Worm (Caenorhabditis elegans): ENCODE data around the gene ZC449.2.

ZC449.2 gene

ce11 chrX:5027923-5028592 lies 7.0 kb downstream of the ZC449.2 start:
- TF ChIP-seq hlh-1 (tag; optimal IDR thresholded peaks at IDR 0.05) (peak; percentile 44), lin-13 (tag; optimal IDR thresholded peaks at IDR 0.05) (no peak), ces-1 (GFP tag; optimal IDR thresholded peaks at IDR 0.05) (peak; percentile 73)

- TF ChIP-seq lsy-2 (tag; optimal IDR thresholded peaks at IDR 0.05) (no peak), mls-2 (tag; optimal IDR thresholded peaks at IDR 0.05) (no peak), flh-1 (GFP tag; optimal IDR thresholded peaks at IDR 0.05) (no peak), pha-4 (tag; optimal IDR thresholded peaks at IDR 0.05) (no peak), ceh-39 (tag; optimal IDR thresholded peaks at IDR 0.05) (no peak), nhr-28 (tag; optimal IDR thresholded peaks at IDR 0.05) (no peak), blmp-1 (tag; optimal IDR thresholded peaks at IDR 0.05) (no peak), cnd-1 (tag; optimal IDR thresholded peaks at IDR 0.05) (no peak), zip-8 (tag; optimal IDR thresholded peaks at IDR 0.05) (no peak), mep-1 (tag; optimal IDR thresholded peaks at IDR 0.05) (no peak), unc-120 (tag; optimal IDR thresholded peaks at IDR 0.05; ENCODE audit: poor library complexity, severe bottlenecking) (no peak), unc-62 (GFP tag; optimal IDR thresholded peaks at IDR 0.05) (no peak)
Observed at ce11 chrX:5028593-5028955, 7.5 kb downstream of the ZC449.2 start.

ce11 chrX:5031742-5032141 lies 10.7 kb downstream of the ZC449.2 start:
- no peak for TF ChIP-seq sem-2 (GFP tag; optimal IDR thresholded peaks at IDR 0.05)
- TF ChIP-seq nhr-28 (tag; optimal IDR thresholded peaks at IDR 0.05): no peak
- TF ChIP-seq snpc-4 (tag; optimal IDR thresholded peaks at IDR 0.05): no peak
- no peak for TF ChIP-seq elt-3 (tag; optimal IDR thresholded peaks at IDR 0.05)
- no peak for TF ChIP-seq ceh-83 (GFP tag; optimal IDR thresholded peaks at IDR 0.05)
- TF ChIP-seq ztf-11 (tag; optimal IDR thresholded peaks at IDR 0.05): no peak
- TF ChIP-seq ces-1 (GFP tag; optimal IDR thresholded peaks at IDR 0.05): peak; percentile 99

- TF ChIP-seq ces-1 (GFP tag; optimal IDR thresholded peaks at IDR 0.05) (peak; percentile 20), ceh-83 (GFP tag; optimal IDR thresholded peaks at IDR 0.05) (no peak)
Observed at ce11 chrX:5033868-5034267, 12.8 kb downstream of the ZC449.2 start, which contains the start of gene ZC449.4. Gene ZC449.4 (minus strand): TSS chrX:5033968.

- no peak for TF ChIP-seq sptf-1 (tag; optimal IDR thresholded peaks at IDR 0.05)
- TF ChIP-seq mls-2 (tag; optimal IDR thresholded peaks at IDR 0.05): no peak
- no peak for TF ChIP-seq unc-62 (GFP tag; optimal IDR thresholded peaks at IDR 0.05)
- no peak for TF ChIP-seq mep-1 (tag; optimal IDR thresholded peaks at IDR 0.05)
- no peak for TF ChIP-seq snpc-4 (tag; optimal IDR thresholded peaks at IDR 0.05)
- no peak for TF ChIP-seq nhr-237 (tag; optimal IDR thresholded peaks at IDR 0.05)
- no peak for TF ChIP-seq nhr-2 (tag; optimal IDR thresholded peaks at IDR 0.05)
Observed at ce11 chrX:5037673-5038072, 16.6 kb downstream of the ZC449.2 start, which contains the start of gene ZC449.5. Gene ZC449.5 (minus strand): TSS chrX:5037773.

ce11 chrX:5038812-5039211 lies 17.7 kb downstream of the ZC449.2 start:
- TF ChIP-seq snpc-4 (tag; optimal IDR thresholded peaks at IDR 0.05) (no peak), ces-1 (GFP tag; optimal IDR thresholded peaks at IDR 0.05) (no peak), unc-62 (GFP tag; optimal IDR thresholded peaks at IDR 0.05) (peak; percentile 87), hlh-1 (tag; optimal IDR thresholded peaks at IDR 0.05) (peak; percentile 88)

ce11 chrX:5040038-5040437 lies 19.0 kb downstream of the ZC449.2 start:
- TF ChIP-seq blmp-1 (tag; optimal IDR thresholded peaks at IDR 0.05): no peak
- TF ChIP-seq bed-3 (GFP tag; optimal IDR thresholded peaks at IDR 0.05): no peak
- no peak for TF ChIP-seq ceh-43 (GFP tag; optimal IDR thresholded peaks at IDR 0.05)
- TF ChIP-seq lsy-2 (tag; optimal IDR thresholded peaks at IDR 0.05): no peak
- TF ChIP-seq sptf-1 (tag; optimal IDR thresholded peaks at IDR 0.05): no peak
- TF ChIP-seq tbx-8 (GFP tag; optimal IDR thresholded peaks at IDR 0.05): no peak
- TF ChIP-seq nhr-2 (tag; optimal IDR thresholded peaks at IDR 0.05): no peak
- TF ChIP-seq unc-39 (tag; optimal IDR thresholded peaks at IDR 0.05): no peak
- TF ChIP-seq flh-1 (GFP tag; optimal IDR thresholded peaks at IDR 0.05): no peak
- TF ChIP-seq lin-13 (tag; optimal IDR thresholded peaks at IDR 0.05): no peak
- no peak for TF ChIP-seq unc-62 (GFP tag; optimal IDR thresholded peaks at IDR 0.05)

All from whole organism, mixed stage, embryonic.